Worm (Caenorhabditis elegans) whole organism, late embryonic: ENCODE measurements around the gene nth-1.

Experiments
- C38D4.7 ChIP-seq: fragments of 200-800 bp; sonication (Bioruptor generic); optimal IDR thresholded peaks from 2 replicates; lab custom pipeline; 2018; ENCODE audit warnings: mild to moderate bottlenecking, missing genetic modification characterization, moderate library complexity, missing compliant biosample characterization
- T23F11.4 ChIP-seq: fragments of 200-800 bp; sonication (Bioruptor generic); optimal IDR thresholded peaks from 2 replicates; lab custom pipeline; 2018; ENCODE audit warnings: mild to moderate bottlenecking, missing genetic modification characterization, missing compliant biosample characterization
- Y22D7AL.16 ChIP-seq: sonication (generic microtip); optimal IDR thresholded peaks from 2 replicates; lab custom pipeline; 2016; ENCODE audit warnings: missing genetic modification characterization, missing compliant biosample characterization
- ceh-14 ChIP-seq: sonication (generic microtip); optimal IDR thresholded peaks from 2 replicates; lab custom pipeline; 2016; ENCODE audit warnings: missing genotype, missing genetic modification characterization, missing compliant biosample characterization
- ceh-19 ChIP-seq: fragments of 200-800 bp; sonication (Bioruptor generic); optimal IDR thresholded peaks from 2 replicates; lab custom pipeline; 2018; ENCODE audit warnings: mild to moderate bottlenecking, missing genetic modification characterization, missing compliant biosample characterization
- ceh-22 ChIP-seq: sonication (generic microtip); optimal IDR thresholded peaks from 2 replicates; lab custom pipeline; 2017; ENCODE audit warnings: missing biosample characterization, missing genetic modification characterization
- ceh-24 ChIP-seq: sonication (generic microtip); optimal IDR thresholded peaks from 2 replicates; lab custom pipeline; 2016; ENCODE audit warnings: mild to moderate bottlenecking, missing genetic modification characterization, missing compliant biosample characterization
- ceh-30 ChIP-seq: fragments of 150-350 bp; optimal IDR thresholded peaks from 2 replicates; lab custom pipeline; 2014; ENCODE audit warnings: missing biosample characterization, missing genetic modification characterization
- ceh-31 ChIP-seq: sonication (generic microtip); optimal IDR thresholded peaks from 2 replicates; lab custom pipeline; 2016; ENCODE audit warnings: missing genetic modification characterization, missing compliant biosample characterization
- ceh-34 ChIP-seq: sonication (generic microtip); optimal IDR thresholded peaks from 2 replicates; lab custom pipeline; 2016; ENCODE audit warnings: mild to moderate bottlenecking, missing genetic modification characterization, missing compliant biosample characterization
- ceh-48 ChIP-seq: sonication (generic microtip); optimal IDR thresholded peaks from 2 replicates; lab custom pipeline; 2016; ENCODE audit warnings: missing genetic modification characterization, inconsistent platforms, missing compliant biosample characterization
- ceh-9 ChIP-seq: sonication (generic microtip); optimal IDR thresholded peaks from 2 replicates; lab custom pipeline; 2016; ENCODE audit warnings: mild to moderate bottlenecking, missing genetic modification characterization, inconsistent platforms, missing compliant biosample characterization
- che-1 ChIP-seq: sonication (generic microtip); optimal IDR thresholded peaks from 2 replicates; lab custom pipeline; 2016; ENCODE audit warnings: mild to moderate bottlenecking, missing genetic modification characterization, missing compliant biosample characterization
- dve-1 ChIP-seq: sonication (generic microtip); optimal IDR thresholded peaks from 2 replicates; lab custom pipeline; 2017; ENCODE audit warnings: antibody characterized with exemption, mild to moderate bottlenecking, missing genetic modification characterization, missing compliant biosample characterization
- elt-2 ChIP-seq: sonication (generic microtip); optimal IDR thresholded peaks from 2 replicates; lab custom pipeline; 2016; ENCODE audit warnings: missing genetic modification reagents, missing genetic modification characterization, missing compliant biosample characterization
- ets-4 ChIP-seq: sonication (generic microtip); optimal IDR thresholded peaks from 2 replicates; lab custom pipeline; 2016; ENCODE audit warnings: missing genetic modification characterization, missing compliant biosample characterization
- fax-1 ChIP-seq: sonication (generic microtip); optimal IDR thresholded peaks from 2 replicates; lab custom pipeline; 2016; ENCODE audit warnings: missing genotype, missing genetic modification characterization, missing compliant biosample characterization
- fkh-10 ChIP-seq: fragments of 150-350 bp; optimal IDR thresholded peaks from 2 replicates; lab custom pipeline; 2014; ENCODE audit warnings: missing biosample characterization, missing genetic modification reagents, missing genetic modification characterization
- fkh-6 ChIP-seq: sonication (generic microtip); optimal IDR thresholded peaks from 2 replicates; lab custom pipeline; 2016; ENCODE audit warnings: missing genetic modification characterization, missing compliant biosample characterization
- hlh-15 ChIP-seq: sonication (generic microtip); optimal IDR thresholded peaks from 2 replicates; lab custom pipeline; 2016; ENCODE audit warnings: missing genetic modification characterization, missing compliant biosample characterization
- hlh-30 ChIP-seq: sonication (generic microtip); optimal IDR thresholded peaks from 2 replicates; lab custom pipeline; 2017; ENCODE audit warnings: antibody characterized with exemption, missing genetic modification characterization, missing compliant biosample characterization; ENCODE audit not compliant: insufficient read depth
- hlh-8 ChIP-seq: sonication (generic microtip); optimal IDR thresholded peaks from 2 replicates; lab custom pipeline; 2016; ENCODE audit warnings: missing genotype, missing genetic modification characterization, missing compliant biosample characterization
- lim-6 ChIP-seq: sonication (generic microtip); optimal IDR thresholded peaks from 2 replicates; lab custom pipeline; 2016; ENCODE audit warnings: missing genetic modification characterization, missing compliant biosample characterization
- nfya-1 ChIP-seq: sonication (generic microtip); optimal IDR thresholded peaks from 2 replicates; lab custom pipeline; 2017; ENCODE audit warnings: missing genetic modification characterization, mild to moderate bottlenecking, missing compliant biosample characterization, antibody characterized with exemption, moderate library complexity
- nhr-11 ChIP-seq: fragments of 150-350 bp; optimal IDR thresholded peaks from 2 replicates; lab custom pipeline; 2014; ENCODE audit warnings: missing biosample characterization, missing genetic modification characterization
- nhr-232 ChIP-seq: sonication (generic microtip); optimal IDR thresholded peaks from 2 replicates; lab custom pipeline; 2016; ENCODE audit warnings: missing genetic modification characterization, missing compliant biosample characterization
- npax-4 ChIP-seq: sonication (generic microtip); optimal IDR thresholded peaks from 2 replicates; lab custom pipeline; 2016; ENCODE audit warnings: missing genetic modification characterization, missing compliant biosample characterization
- odd-2 ChIP-seq: sonication (generic microtip); optimal IDR thresholded peaks from 2 replicates; lab custom pipeline; 2017; ENCODE audit warnings: antibody characterized with exemption, mild to moderate bottlenecking, missing genetic modification characterization, missing compliant biosample characterization
- pha-2 ChIP-seq: sonication (generic microtip); optimal IDR thresholded peaks from 2 replicates; lab custom pipeline; 2017; ENCODE audit warnings: mild to moderate bottlenecking, missing genetic modification characterization, missing compliant biosample characterization
- pha-4 ChIP-seq: fragments of 150-350 bp; optimal IDR thresholded peaks from 2 replicates; lab custom pipeline; 2018; ENCODE audit warnings: missing biosample characterization, missing genetic modification reagents, missing genetic modification characterization
- ref-2 ChIP-seq: sonication (generic microtip); optimal IDR thresholded peaks from 2 replicates; lab custom pipeline; 2016; ENCODE audit warnings: missing genetic modification characterization, missing compliant biosample characterization
- sox-4 ChIP-seq: sonication (generic microtip); optimal IDR thresholded peaks from 2 replicates; lab custom pipeline; 2017; ENCODE audit warnings: mild to moderate bottlenecking, missing genetic modification characterization, inconsistent platforms, missing compliant biosample characterization
- syd-9 ChIP-seq: sonication (generic microtip); optimal IDR thresholded peaks from 2 replicates; lab custom pipeline; 2016; ENCODE audit warnings: mild to moderate bottlenecking, missing genetic modification characterization, moderate library complexity, missing compliant biosample characterization
- tbx-2 ChIP-seq: sonication (generic microtip); optimal IDR thresholded peaks from 2 replicates; lab custom pipeline; 2016; ENCODE audit warnings: missing genetic modification characterization, missing compliant biosample characterization
- tbx-7 ChIP-seq: sonication (generic microtip); optimal IDR thresholded peaks from 2 replicates; lab custom pipeline; 2016; ENCODE audit warnings: missing genotype, missing genetic modification characterization, missing compliant biosample characterization
- ttx-3 ChIP-seq: sonication (generic microtip); optimal IDR thresholded peaks from 2 replicates; lab custom pipeline; 2016; ENCODE audit warnings: missing genetic modification reagents, missing genetic modification characterization, missing compliant biosample characterization
- unc-55 ChIP-seq: sonication (generic microtip); optimal IDR thresholded peaks from 2 replicates; lab custom pipeline; 2017; ENCODE audit warnings: missing biosample characterization, missing genetic modification reagents, missing genetic modification characterization
- unc-86 ChIP-seq: sonication (generic microtip); optimal IDR thresholded peaks from 2 replicates; lab custom pipeline; 2016; ENCODE audit warnings: missing genetic modification characterization, missing compliant biosample characterization

The nth-1 gene

DNA sequence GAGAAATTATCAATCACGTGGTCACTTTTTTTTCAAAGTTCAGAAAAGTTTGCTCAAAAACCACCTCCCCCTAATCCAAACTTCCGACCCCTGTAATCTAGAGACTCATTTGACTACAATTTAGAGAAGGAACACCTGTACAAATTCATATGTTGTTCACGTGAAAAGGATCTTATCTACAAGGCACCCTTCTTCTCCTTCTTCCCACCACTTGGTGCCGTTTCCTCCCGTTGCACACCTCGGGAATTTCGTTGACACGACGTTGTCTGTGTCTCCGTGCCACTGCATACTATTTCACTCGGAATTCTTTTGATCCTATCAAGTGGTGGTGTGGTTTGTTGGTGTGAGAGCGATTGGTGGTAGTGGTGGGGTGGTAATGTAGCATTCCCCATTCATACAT is 19.5 kb downstream of the nth-1 start:
- TF ChIP-seq ceh-48 (tag; lab: Kevin White, UChicago) = no peak
- no peak for TF ChIP-seq ceh-22
- TF ChIP-seq hlh-8 (tag; lab: Kevin White, UChicago) = no peak
- peak; percentile 10 for TF ChIP-seq ref-2
- TF ChIP-seq C38D4.7 (GFP tag; lab: Kevin White, UChicago) = no peak
- no peak for TF ChIP-seq ttx-3 (tag; lab: Kevin White, UChicago)
- TF ChIP-seq nhr-232 (tag; lab: Kevin White, UChicago) = no peak
- peak; percentile 47 for TF ChIP-seq elt-2 (tag; lab: Kevin White, UChicago)
- TF ChIP-seq hlh-30 (tag; lab: Kevin White, UChicago) = peak; percentile 47
- no peak for TF ChIP-seq sox-4
- no peak for TF ChIP-seq che-1
- TF ChIP-seq Y22D7AL.16 = no peak
- TF ChIP-seq ceh-30 (tag; lab: Kevin White, UChicago) = no peak
- no peak for TF ChIP-seq nhr-11 (tag; lab: Kevin White, UChicago)
- TF ChIP-seq ceh-24 = no peak
- peak; percentile 75 for TF ChIP-seq tbx-2 (tag; lab: Kevin White, UChicago)
- TF ChIP-seq ceh-34 (tag; lab: Kevin White, UChicago) = no peak
- TF ChIP-seq unc-86 (tag; lab: Kevin White, UChicago) = no peak
- no peak for TF ChIP-seq fkh-6 (tag; lab: Kevin White, UChicago)

DNA sequence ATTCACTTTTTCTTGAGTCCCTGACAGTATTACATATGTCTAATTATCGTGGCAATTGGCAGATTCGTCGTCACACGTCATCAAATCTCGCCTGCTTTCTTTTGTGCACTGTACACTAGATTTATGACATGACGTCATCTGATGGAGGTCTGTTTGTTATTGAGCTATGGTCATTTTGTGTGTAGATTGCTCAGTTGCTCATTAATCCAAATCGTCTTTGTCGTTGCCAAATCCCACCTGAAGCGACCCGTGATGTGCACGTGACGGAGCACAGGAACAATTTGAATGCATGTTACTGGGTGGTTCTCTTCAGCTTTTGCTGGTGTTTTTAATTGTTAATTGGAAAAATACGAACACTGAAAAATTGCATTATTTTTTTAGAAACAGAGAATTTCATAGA is 21.2 kb downstream of the nth-1 start:
- TF ChIP-seq npax-4 (tag; lab: Kevin White, UChicago) (no peak), hlh-30 (tag; lab: Kevin White, UChicago) (peak; percentile 61)

DNA sequence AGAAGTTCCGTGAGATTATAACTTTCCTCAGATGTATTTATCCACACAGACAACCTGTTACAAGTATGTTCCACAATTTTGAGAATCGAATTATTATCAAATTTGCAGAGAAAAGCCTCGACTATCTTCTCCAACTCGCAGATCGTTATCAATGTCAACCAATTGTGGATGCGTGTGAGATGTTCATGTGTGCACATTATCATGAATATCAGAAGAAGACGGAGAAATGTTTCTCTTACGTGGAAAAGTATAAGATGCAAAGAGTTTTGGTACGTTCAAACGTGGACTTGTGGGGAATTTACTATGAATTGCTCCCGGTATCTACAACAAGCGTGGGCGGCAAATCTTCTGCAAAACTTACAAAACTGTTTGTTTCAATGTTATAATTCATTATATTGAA is 23.0 kb downstream of the nth-1 start:
- TF ChIP-seq elt-2 (tag; lab: Kevin White, UChicago) (peak; percentile 11), fkh-10 (GFP tag; lab: Kevin White, UChicago) (no peak)

DNA sequence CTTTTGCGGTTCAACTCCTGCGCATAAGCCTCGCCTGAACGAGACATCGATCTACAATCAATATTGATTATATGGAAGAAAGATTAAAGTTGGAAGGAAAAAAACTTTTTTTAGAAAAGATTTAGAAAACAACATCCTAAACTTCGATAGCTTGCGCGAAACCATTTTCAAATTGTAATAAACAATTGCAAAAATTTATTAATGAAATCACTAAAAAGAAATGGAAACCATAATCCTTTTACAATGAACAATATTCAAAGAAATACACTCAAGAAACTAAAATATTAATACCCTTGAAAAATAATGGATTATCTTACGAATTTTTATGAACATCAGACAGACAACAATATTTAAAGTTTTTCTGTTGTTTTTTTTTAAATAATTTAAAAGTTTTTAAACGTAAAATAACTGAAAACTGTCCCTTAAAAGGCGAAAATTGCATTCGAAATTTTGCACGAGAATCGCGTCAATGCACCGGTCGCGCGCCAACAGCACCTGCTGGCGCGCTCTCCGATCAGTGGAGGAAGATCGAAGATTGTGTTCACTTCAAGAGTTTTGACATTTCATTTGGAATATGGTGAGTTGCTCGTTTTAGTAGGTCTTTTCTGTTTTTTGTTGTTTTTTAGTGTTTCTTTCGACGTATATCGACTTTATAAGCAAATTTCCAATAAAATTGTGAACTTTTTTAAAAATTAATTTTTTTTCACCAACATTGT is 24.7 kb downstream of the nth-1 start, which contains the start of the genes sftb-1 and R10E4.1:
sftb-1 (minus strand) TSS at position 51 of the 716 bp plus-strand sequence.
R10E4.1 (plus strand) TSS at position 524 of the 716 bp plus-strand sequence.
- peak; percentile 55 for TF ChIP-seq nfya-1 (tag; lab: Kevin White, UChicago)
- no peak for TF ChIP-seq hlh-15 (tag; lab: Kevin White, UChicago)
- no peak for TF ChIP-seq unc-86 (tag; lab: Kevin White, UChicago)
- no peak for TF ChIP-seq ceh-48 (tag; lab: Kevin White, UChicago)
- TF ChIP-seq ets-4 (tag; lab: Kevin White, UChicago) = no peak
- TF ChIP-seq tbx-2 (tag; lab: Kevin White, UChicago) = peak; percentile 31
- no peak for TF ChIP-seq fkh-10 (GFP tag; lab: Kevin White, UChicago)
- TF ChIP-seq unc-55 = no peak
- TF ChIP-seq ceh-14 (tag; lab: Kevin White, UChicago) = peak; percentile 37
- no peak for TF ChIP-seq ceh-9 (tag; lab: Kevin White, UChicago)
- TF ChIP-seq ceh-30 (tag; lab: Kevin White, UChicago) = no peak
- TF ChIP-seq ceh-34 (tag; lab: Kevin White, UChicago) = no peak
- TF ChIP-seq elt-2 (tag; lab: Kevin White, UChicago) = peak; percentile 4
- peak; percentile 4 for TF ChIP-seq ceh-31 (tag; lab: Kevin White, UChicago)

DNA sequence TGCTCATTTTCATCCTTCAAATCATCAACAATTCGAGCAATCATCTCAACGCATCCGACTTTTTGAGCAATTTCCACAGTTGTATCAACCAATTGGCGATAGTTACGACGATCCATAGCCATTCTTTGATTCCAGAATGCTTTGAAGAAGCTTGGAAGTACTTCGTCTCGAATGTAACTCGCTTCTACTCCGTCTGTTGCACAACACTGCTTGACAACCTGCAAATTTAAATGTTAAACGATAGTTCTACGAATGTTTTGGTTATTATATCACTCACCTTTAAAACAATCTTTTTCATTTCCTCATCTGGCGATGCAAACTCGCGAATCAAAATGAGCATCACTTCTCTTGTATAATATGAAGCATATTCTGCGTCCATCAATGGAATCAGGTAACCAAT is 28.2 kb downstream of the nth-1 start:
- no peak for TF ChIP-seq nhr-11 (tag; lab: Kevin White, UChicago)
- TF ChIP-seq pha-2 = no peak
- no peak for TF ChIP-seq dve-1
- TF ChIP-seq syd-9 = no peak
- no peak for TF ChIP-seq nhr-232 (tag; lab: Kevin White, UChicago)
- TF ChIP-seq fkh-10 (GFP tag; lab: Kevin White, UChicago) = no peak
- TF ChIP-seq hlh-8 (tag; lab: Kevin White, UChicago) = no peak
- no peak for TF ChIP-seq T23F11.4
- no peak for TF ChIP-seq odd-2 (tag; lab: Kevin White, UChicago)
- TF ChIP-seq tbx-7 (tag; lab: Kevin White, UChicago) = no peak
- TF ChIP-seq pha-4 = no peak
- no peak for TF ChIP-seq fax-1 (tag; lab: Kevin White, UChicago)
- TF ChIP-seq lim-6 (tag; lab: Kevin White, UChicago) = no peak
- TF ChIP-seq che-1 = no peak
- TF ChIP-seq ceh-19 = no peak
- TF ChIP-seq elt-2 (tag; lab: Kevin White, UChicago) = no peak
